Fruit fly (Drosophila melanogaster) whole organism, embryonic: ENCODE results near the gene CG32413.
A peak's percentile ranks its signal among the peaks of the same experiment; 100 is the strongest.

Experiments used
- Atf3 ChIP-seq: fragments of 200-800 bp; sonication (Bioruptor generic); optimal IDR thresholded peaks from 3 replicates; lab custom pipeline; 2016; ENCODE audit warnings: missing biosample characterization, missing genetic modification characterization
- CG10147 ChIP-seq: fragments of 200-800 bp; sonication (Bioruptor generic); optimal IDR thresholded peaks from 2 replicates; lab custom pipeline; 2019; ENCODE audit warnings: missing biosample characterization, mild to moderate bottlenecking, missing genetic modification characterization, moderate library complexity
- CG10462 ChIP-seq: fragments of 200-800 bp; sonication (Bioruptor generic); optimal IDR thresholded peaks from 2 replicates; lab custom pipeline; 2016; ENCODE audit warnings: missing biosample characterization, missing genetic modification characterization
- CG10979 ChIP-seq: fragments of 200-800 bp; sonication (Bioruptor generic); optimal IDR thresholded peaks from 2 replicates; lab custom pipeline; 2018; ENCODE audit warnings: missing biosample characterization, mild to moderate bottlenecking, missing genetic modification characterization, moderate library complexity
- CG14050 ChIP-seq: fragments of 200-800 bp; sonication (Bioruptor generic); IDR thresholded peaks from 3 replicates; pipeline ENCODE4 v1.3.6; 2022; ENCODE audit warnings: missing biosample characterization, missing genetic modification characterization
- CG15073 ChIP-seq: fragments of 200-800 bp; sonication (Bioruptor generic); optimal IDR thresholded peaks from 2 replicates; lab custom pipeline; 2016; ENCODE audit warnings: missing biosample characterization, missing genetic modification characterization
- CG15479 ChIP-seq: fragments of 200-800 bp; sonication (Bioruptor generic); optimal IDR thresholded peaks from 3 replicates; lab custom pipeline; 2019; ENCODE audit warnings: missing biosample characterization, mild to moderate bottlenecking, missing genetic modification characterization, moderate library complexity
- CG16779 ChIP-seq: fragments of 200-800 bp; sonication (Bioruptor generic); IDR thresholded peaks from 2 replicates; pipeline ENCODE4 v1.3.6; 2022; ENCODE audit warnings: missing biosample characterization, missing genetic modification characterization
- CG18476 ChIP-seq: fragments of 200-800 bp; sonication (Bioruptor generic); optimal IDR thresholded peaks from 2 replicates; lab custom pipeline; 2016; ENCODE audit warnings: missing biosample characterization, mild to moderate bottlenecking, missing genetic modification characterization
- CG18619 ChIP-seq: fragments of 200-800 bp; sonication (Bioruptor generic); optimal IDR thresholded peaks from 3 replicates; lab custom pipeline; 2017; ENCODE audit warnings: missing biosample characterization, mild to moderate bottlenecking, missing genetic modification characterization
- CG2129 ChIP-seq: fragments of 200-800 bp; sonication (Bioruptor generic); IDR thresholded peaks from 2 replicates; pipeline ENCODE4 v1.3.6; 2022; ENCODE audit warnings: missing biosample characterization, missing genetic modification characterization; ENCODE audit not compliant: partially characterized antibody
- CG32772 ChIP-seq: fragments of 200-800 bp; sonication (Bioruptor generic); IDR thresholded peaks from 2 replicates; pipeline ENCODE4 v1.3.6; 2022; ENCODE audit warnings: missing biosample characterization, missing genetic modification characterization
- CG3407 ChIP-seq: fragments of 200-800 bp; sonication (Bioruptor generic); optimal IDR thresholded peaks from 2 replicates; lab custom pipeline; 2018; ENCODE audit warnings: missing biosample characterization, mild to moderate bottlenecking, missing genetic modification characterization
- CG3726 ChIP-seq: fragments of 200-800 bp; sonication (Bioruptor generic); IDR thresholded peaks from 3 replicates; pipeline ENCODE4, ENCODE4 v1.3.6; 2022; ENCODE audit warnings: missing biosample characterization, missing genetic modification characterization
- CG4707 ChIP-seq: fragments of 200-800 bp; sonication (Bioruptor generic); optimal IDR thresholded peaks from 2 replicates; lab custom pipeline; 2018; ENCODE audit warnings: missing biosample characterization, mild to moderate bottlenecking, missing genetic modification characterization, moderate library complexity
- CG7786 ChIP-seq: fragments of 200-800 bp; sonication (Bioruptor generic); optimal IDR thresholded peaks from 2 replicates; lab custom pipeline; 2016; ENCODE audit warnings: missing biosample characterization, missing genetic modification characterization
- CG7928 ChIP-seq: fragments of 200-800 bp; sonication (Bioruptor generic); optimal IDR thresholded peaks from 2 replicates; lab custom pipeline; 2017; ENCODE audit warnings: missing biosample characterization, mild to moderate bottlenecking, missing genetic modification characterization
- CG8281 ChIP-seq: fragments of 200-800 bp; sonication (Bioruptor generic); optimal IDR thresholded peaks from 2 replicates; lab custom pipeline; 2018; ENCODE audit warnings: missing biosample characterization, mild to moderate bottlenecking, missing genetic modification characterization, moderate library complexity
- CHES-1-like ChIP-seq: fragments of 200-800 bp; sonication (Bioruptor generic); optimal IDR thresholded peaks from 2 replicates; lab custom pipeline; 2016; ENCODE audit warnings: missing biosample characterization, missing genetic modification characterization
- CrebB ChIP-seq: fragments of 200-800 bp; sonication (Bioruptor generic); optimal IDR thresholded peaks from 3 replicates; lab custom pipeline; 2018; ENCODE audit warnings: missing biosample characterization, mild to moderate bottlenecking, missing genetic modification characterization
- Dp ChIP-seq: fragments of 200-800 bp; sonication (Bioruptor generic); optimal IDR thresholded peaks from 2 replicates; lab custom pipeline; 2018; ENCODE audit warnings: missing biosample characterization, mild to moderate bottlenecking, missing genetic modification characterization, moderate library complexity
- E2f1 ChIP-seq: fragments of 200-800 bp; sonication (Bioruptor generic); IDR thresholded peaks from 2 replicates; pipeline ENCODE4 v1.3.6; 2022; ENCODE audit warnings: missing biosample characterization, missing genetic modification characterization
- H2.0 ChIP-seq: fragments of 200-800 bp; sonication (Bioruptor generic); IDR thresholded peaks from 2 replicates; pipeline ENCODE4 v1.3.6; 2022; ENCODE audit warnings: missing biosample characterization, missing genetic modification characterization
- Hey ChIP-seq: fragments of 200-800 bp; sonication (Bioruptor generic); optimal IDR thresholded peaks from 3 replicates; lab custom pipeline; 2018; ENCODE audit warnings: missing biosample characterization, mild to moderate bottlenecking, missing genetic modification characterization
- NFAT ChIP-seq: fragments of 200-800 bp; sonication (Bioruptor generic); IDR thresholded peaks from 2 replicates; pipeline ENCODE4 v1.3.6; 2022; ENCODE audit warnings: missing biosample characterization, missing genetic modification characterization
- Sox100B ChIP-seq: fragments of 200-800 bp; sonication (Bioruptor generic); optimal IDR thresholded peaks from 3 replicates; lab custom pipeline; 2018; ENCODE audit warnings: missing biosample characterization, mild to moderate bottlenecking, missing genetic modification characterization
- Stat92E ChIP-seq, 3 experiments: fragments of >200 bp in 2 of 3; fragments of 200-800 bp in 1 of 3; sonication (Bioruptor generic) in 1 of 3; optimal IDR thresholded peaks; 2 replicates each; lab custom pipeline; 2017 to 2019; ENCODE audit warnings: missing biosample characterization in 3 of 3, missing genetic modification characterization in 3 of 3, mild to moderate bottlenecking in 1 of 3, moderate library complexity in 1 of 3
- chif ChIP-seq, 2 experiments: fragments of 200-800 bp; sonication (Bioruptor generic); optimal IDR thresholded peaks; 3 replicates each; lab custom pipeline; 2016; ENCODE audit warnings: missing biosample characterization in 2 of 2, missing genetic modification characterization in 2 of 2
- chm ChIP-seq: fragments of 200-800 bp; sonication (Bioruptor generic); IDR thresholded peaks from 2 replicates; pipeline ENCODE4 v1.3.6; 2022; ENCODE audit warnings: missing biosample characterization, missing genetic modification characterization
- corto ChIP-seq: fragments of 200-800 bp; sonication (Bioruptor generic); optimal IDR thresholded peaks from 2 replicates; lab custom pipeline; 2016; ENCODE audit warnings: missing biosample characterization, mild to moderate bottlenecking, missing genetic modification characterization, moderate library complexity
- crol ChIP-seq: fragments of 200-800 bp; sonication (Bioruptor generic); IDR thresholded peaks from 2 replicates; pipeline ENCODE4 v1.3.6; 2022; ENCODE audit warnings: missing biosample characterization, missing genetic modification characterization
- fd64A ChIP-seq: fragments of 200-800 bp; sonication (Bioruptor generic); optimal IDR thresholded peaks from 3 replicates; lab custom pipeline; 2018; ENCODE audit warnings: missing biosample characterization, mild to moderate bottlenecking, missing genetic modification characterization
- gcm ChIP-seq: fragments of 200-800 bp; sonication (Bioruptor generic); optimal IDR thresholded peaks from 2 replicates; lab custom pipeline; 2019; ENCODE audit warnings: missing biosample characterization, mild to moderate bottlenecking, missing genetic modification characterization, moderate library complexity
- gem ChIP-seq: fragments of 200-800 bp; sonication (Bioruptor generic); optimal IDR thresholded peaks from 2 replicates; lab custom pipeline; 2019; ENCODE audit warnings: missing biosample characterization, mild to moderate bottlenecking, missing genetic modification characterization, moderate library complexity
- gro ChIP-seq: fragments of 200-800 bp; sonication (Bioruptor generic); optimal IDR thresholded peaks from 2 replicates; lab custom pipeline; 2016; ENCODE audit warnings: missing biosample characterization, missing genetic modification characterization
- h ChIP-seq: fragments of >200 bp; optimal IDR thresholded peaks from 2 replicates; lab custom pipeline; 2017
- her ChIP-seq: fragments of 200-800 bp; sonication (Bioruptor generic); optimal IDR thresholded peaks from 2 replicates; lab custom pipeline; 2016; ENCODE audit warnings: missing biosample characterization, missing genetic modification characterization
- jing ChIP-seq: fragments of 200-800 bp; sonication (Bioruptor generic); optimal IDR thresholded peaks from 2 replicates; lab custom pipeline; 2018; ENCODE audit warnings: missing biosample characterization, mild to moderate bottlenecking, missing genetic modification characterization
- jumu ChIP-seq: fragments of 200-800 bp; sonication (Bioruptor generic); optimal IDR thresholded peaks from 3 replicates; lab custom pipeline; 2016; ENCODE audit warnings: missing biosample characterization, missing genetic modification characterization
- lab ChIP-seq: fragments of 200-800 bp; sonication (Bioruptor generic); optimal IDR thresholded peaks from 3 replicates; lab custom pipeline; 2017; ENCODE audit warnings: missing biosample characterization, missing genetic modification characterization, mild to moderate bottlenecking, moderate library complexity, missing genetic modification reagents
- mam ChIP-seq: fragments of 200-800 bp; sonication (Bioruptor generic); optimal IDR thresholded peaks from 3 replicates; lab custom pipeline; 2016; ENCODE audit warnings: missing biosample characterization, missing genetic modification characterization
- odd ChIP-seq: fragments of 200-800 bp; sonication (Bioruptor generic); optimal IDR thresholded peaks from 2 replicates; lab custom pipeline; 2017; ENCODE audit warnings: missing biosample characterization, mild to moderate bottlenecking, missing genetic modification characterization
- pho ChIP-seq: fragments of 200-800 bp; sonication (Bioruptor generic); optimal IDR thresholded peaks from 2 replicates; lab custom pipeline; 2016; ENCODE audit warnings: missing biosample characterization, missing genetic modification characterization
- sc ChIP-seq, 3 experiments: fragments of >200 bp in 2 of 3; fragments of 200-800 bp in 1 of 3; sonication (Bioruptor generic) in 1 of 3; optimal IDR thresholded peaks; 2 replicates in 2 of 3; 3 replicates in 1 of 3; lab custom pipeline; 2017; ENCODE audit warnings: mild to moderate bottlenecking in 1 of 3, missing biosample characterization in 1 of 3, missing genetic modification characterization in 1 of 3, missing genetic modification reagents in 1 of 3
- slbo ChIP-seq: fragments of 200-800 bp; sonication (Bioruptor generic); IDR thresholded peaks from 2 replicates; pipeline ENCODE4 v1.3.6; 2022; ENCODE audit warnings: missing biosample characterization, missing genetic modification characterization
- trem ChIP-seq: fragments of 200-800 bp; optimal IDR thresholded peaks from 3 replicates; lab custom pipeline; 2019; ENCODE audit warnings: missing biosample characterization, mild to moderate bottlenecking, missing genetic modification characterization, moderate library complexity
- unpg ChIP-seq: fragments of 200-800 bp; sonication (Bioruptor generic); optimal IDR thresholded peaks from 3 replicates; lab custom pipeline; 2018; ENCODE audit warnings: missing biosample characterization, mild to moderate bottlenecking, missing genetic modification characterization, moderate library complexity
- vvl ChIP-seq: fragments of 200-800 bp; sonication (Bioruptor generic); IDR thresholded peaks from 2 replicates; pipeline ENCODE4 v1.3.6; 2022; ENCODE audit warnings: missing biosample characterization, missing genetic modification characterization
- z ChIP-seq: fragments of 200-800 bp; sonication (Bioruptor generic); IDR thresholded peaks from 3 replicates; pipeline ENCODE4 v1.3.6; 2022; ENCODE audit warnings: missing biosample characterization, missing genetic modification characterization

Gene CG32413

DNA sequence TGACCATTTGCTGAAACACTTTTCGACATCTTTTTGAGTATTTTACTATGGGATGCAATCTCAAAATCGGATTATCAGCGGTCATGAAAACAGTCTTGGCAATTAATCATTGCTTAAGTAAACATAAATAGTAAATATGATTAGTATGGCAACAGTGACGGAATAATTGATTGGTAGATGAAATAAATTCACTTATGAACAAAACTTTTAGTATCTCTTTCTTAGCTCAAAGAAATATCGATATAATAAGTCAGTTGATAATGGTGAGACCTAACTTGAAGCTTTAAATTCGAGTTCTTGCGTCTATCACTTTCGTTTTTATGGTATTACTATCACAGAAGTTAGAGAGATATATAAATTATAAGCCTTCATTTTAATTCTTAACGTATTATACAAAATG, 32.7 kb downstream of the CG32413 start, which contains the start of gene CG5568:
CG5568 (plus strand) TSS at position 301 of the 400 bp plus-strand sequence.
- TF ChIP-seq vvl (GFP tag; lab: Robert Waterston, UW): no peak
- TF ChIP-seq CG8281 (tag; lab: Kevin White, UChicago): no peak
- TF ChIP-seq slbo (GFP tag; lab: Robert Waterston, UW): no peak
- TF ChIP-seq CG32772 (GFP tag; lab: Robert Waterston, UW): no peak
- no peak for TF ChIP-seq CHES-1-like
- TF ChIP-seq Dp (GFP tag; lab: Kevin White, UChicago): no peak
- TF ChIP-seq gcm (GFP tag; lab: Kevin White, UChicago): no peak
- no peak for TF ChIP-seq CG18619 (GFP tag; lab: Kevin White, UChicago)
- no peak for TF ChIP-seq CG14050 (GFP tag; lab: Robert Waterston, UW)
- TF ChIP-seq fd64A (GFP tag; lab: Kevin White, UChicago): no peak

DNA sequence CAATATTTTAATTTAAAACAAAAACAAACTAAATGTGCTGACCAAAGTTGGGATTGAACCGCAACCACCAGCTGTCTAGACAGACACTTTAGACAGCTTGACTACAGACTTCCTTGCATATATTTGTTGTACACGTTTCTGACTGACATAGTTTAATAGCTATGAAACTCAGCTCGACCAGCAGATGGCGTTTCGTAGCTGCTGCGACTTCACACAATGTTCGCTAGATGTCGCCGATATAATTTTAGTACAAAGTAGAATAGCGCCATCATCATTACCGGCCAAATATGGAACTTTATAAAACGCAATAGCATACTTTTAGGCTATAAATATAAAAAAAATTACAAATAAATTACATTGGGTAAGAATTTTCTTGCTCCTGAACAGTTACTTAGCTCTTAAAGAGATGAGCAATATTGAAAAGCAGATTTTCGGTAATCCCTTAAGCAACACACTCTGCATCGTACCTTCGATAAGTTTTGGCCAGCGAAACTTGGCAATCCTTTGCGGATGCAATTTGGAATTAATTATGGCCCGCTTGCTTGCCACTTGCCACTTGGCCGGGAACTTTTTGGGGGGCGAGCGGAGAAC, 34.1 kb downstream of the CG32413 start:
- no peak for TF ChIP-seq sc (optimal IDR thresholded peaks at IDR 0.05; lab: Kevin White, UChicago)
- peak; percentile 11 for TF ChIP-seq sc (GFP tag; optimal IDR thresholded peaks at IDR 0.05; lab: Kevin White, UChicago)
- 0 out of 2 replicates have a peak, but pooled peaks have one; percentile 52 for TF ChIP-seq CG16779 (GFP tag; lab: Robert Waterston, UW)
- TF ChIP-seq gem (tag; lab: Kevin White, UChicago): peak; percentile 60
- TF ChIP-seq CG15479 (GFP tag; lab: Kevin White, UChicago): no peak
- peak; percentile 91 for TF ChIP-seq NFAT
- peak; percentile 84 for TF ChIP-seq mam (GFP tag; lab: Kevin White, UChicago)
- no peak for TF ChIP-seq CG4707 (GFP tag; lab: Kevin White, UChicago)
- TF ChIP-seq E2f1: peak; percentile 64
- TF ChIP-seq CG2129 (GFP tag; lab: Robert Waterston, UW): no peak
- TF ChIP-seq Stat92E (GFP tag; optimal IDR thresholded peaks at IDR 0.05; lab: Kevin White, UChicago): peak in 1 of 3 experiments; percentile 67
- peak; percentile 66 for TF ChIP-seq trem (tag; lab: Kevin White, UChicago)
- peak; percentile 54 for TF ChIP-seq unpg (GFP tag; lab: Kevin White, UChicago)
- no peak for TF ChIP-seq Hey (tag; lab: Kevin White, UChicago)
- no peak for TF ChIP-seq Sox100B
- no peak for TF ChIP-seq crol (GFP tag; lab: Robert Waterston, UW)
- TF ChIP-seq lab: peak; percentile 72
- TF ChIP-seq CG3407 (GFP tag; lab: Kevin White, UChicago): no peak
- no peak for TF ChIP-seq CG15073 (GFP tag; lab: Kevin White, UChicago)
- peak; percentile 69 for TF ChIP-seq H2.0 (GFP tag; lab: Robert Waterston, UW)
- TF ChIP-seq CrebB (tag; lab: Kevin White, UChicago): no peak
- no peak for TF ChIP-seq CG10462 (GFP tag; lab: Kevin White, UChicago)
- peak; percentile 43 for TF ChIP-seq CG18476 (GFP tag; lab: Kevin White, UChicago)
- TF ChIP-seq jing (GFP tag; lab: Kevin White, UChicago): peak; percentile 7
- TF ChIP-seq her (GFP tag; lab: Kevin White, UChicago): no peak
- peak; percentile 18 to 69 for TF ChIP-seq chif (GFP tag; optimal IDR thresholded peaks at IDR 0.05; lab: Kevin White, UChicago)
- TF ChIP-seq corto (GFP tag; lab: Kevin White, UChicago): no peak
- TF ChIP-seq odd: no peak
- peak; percentile 15 for TF ChIP-seq CG7928
- TF ChIP-seq gro (GFP tag; lab: Kevin White, UChicago): no peak
- TF ChIP-seq z (GFP tag; lab: Robert Waterston, UW): no peak
- no peak for TF ChIP-seq jumu (GFP tag; lab: Kevin White, UChicago)
- no peak for TF ChIP-seq CG10147
- no peak for TF ChIP-seq CG7786
- TF ChIP-seq pho (GFP tag; lab: Kevin White, UChicago): peak; percentile 44
- TF ChIP-seq h (lab: Kevin White, UChicago): no peak
- TF ChIP-seq CG10979 (tag; lab: Kevin White, UChicago): peak; percentile 64
- TF ChIP-seq chm (GFP tag; lab: Robert Waterston, UW): peak; percentile 74
- peak; percentile 15 for TF ChIP-seq Atf3 (GFP tag; lab: Kevin White, UChicago)
- peak; percentile 58; the same call in 2 of the 3 replicates for TF ChIP-seq CG3726 (GFP tag; lab: Robert Waterston, UW)
